Worm (Caenorhabditis elegans): ENCODE results near the gene R02E4.2.

The R02E4.2 gene

ce11 chrX:4157896-4158295 lies 50.6 kb downstream of the R02E4.2 start:
- TF ChIP-seq nhr-76 (tag; optimal IDR thresholded peaks at IDR 0.05) (no peak), lin-15B (tag; optimal IDR thresholded peaks at IDR 0.05) (no peak), eor-1 (tag; optimal IDR thresholded peaks at IDR 0.05) (no peak), aly-2 (tag; optimal IDR thresholded peaks at IDR 0.05) (no peak), mml-1 (tag; optimal IDR thresholded peaks at IDR 0.05) (no peak), nhr-77 (tag; optimal IDR thresholded peaks at IDR 0.05) (no peak), ztf-11 (tag; optimal IDR thresholded peaks at IDR 0.05) (no peak), jun-1 (tag; optimal IDR thresholded peaks at IDR 0.05) (no peak), unc-62 (GFP tag; optimal IDR thresholded peaks at IDR 0.05) (peak; percentile 26), lsy-12 (tag; optimal IDR thresholded peaks at IDR 0.05) (no peak), nhr-67 (tag; optimal IDR thresholded peaks at IDR 0.05) (no peak), nhr-43 (tag; optimal IDR thresholded peaks at IDR 0.05; ENCODE audit: poor library complexity, severe bottlenecking) (no peak), ama-1 (optimal IDR thresholded peaks at IDR 0.05) (peak; percentile 49), lin-39 (tag; optimal IDR thresholded peaks at IDR 0.05) (peak; percentile 56), ztf-4 (tag; optimal IDR thresholded peaks at IDR 0.05) (no peak), egl-5 (tag; optimal IDR thresholded peaks at IDR 0.05) (no peak), pqm-1 (tag; optimal IDR thresholded peaks at IDR 0.05) (no peak), zag-1 (tag; optimal IDR thresholded peaks at IDR 0.05) (no peak), hmg-11 (tag; optimal IDR thresholded peaks at IDR 0.05) (peak; percentile 34), nhr-25 (tag; optimal IDR thresholded peaks at IDR 0.05) (no peak), sea-2 (GFP tag; optimal IDR thresholded peaks at IDR 0.05) (no peak), skn-1 (tag; optimal IDR thresholded peaks at IDR 0.05) (no peak), elt-2 (tag; optimal IDR thresholded peaks at IDR 0.05) (no peak), nfya-1 (tag; optimal IDR thresholded peaks at IDR 0.05; ENCODE audit: insufficient read depth) (peak; percentile 35), nhr-11 (tag; optimal IDR thresholded peaks at IDR 0.05) (no peak), fkh-2 (tag; optimal IDR thresholded peaks at IDR 0.05) (no peak), ceh-28 (tag; optimal IDR thresholded peaks at IDR 0.05) (no peak), daf-12 (tag; optimal IDR thresholded peaks at IDR 0.05) (no peak), ceh-16 (tag; optimal IDR thresholded peaks at IDR 0.05) (no peak), nhr-23 (tag; optimal IDR thresholded peaks at IDR 0.05) (peak; percentile 25), pha-4 (tag; optimal IDR thresholded peaks at IDR 0.05) (no peak), ceh-82 (tag; optimal IDR thresholded peaks at IDR 0.05) (no peak), nhr-237 (tag; optimal IDR thresholded peaks at IDR 0.05) (no peak), mdl-1 (tag; optimal IDR thresholded peaks at IDR 0.05) (no peak), snpc-4 (tag; optimal IDR thresholded peaks at IDR 0.05) (no peak), elt-1 (tag; optimal IDR thresholded peaks at IDR 0.05) (no peak), nhr-12 (tag; optimal IDR thresholded peaks at IDR 0.05) (no peak), egl-27 (tag; optimal IDR thresholded peaks at IDR 0.05) (no peak), tbx-2 (tag; optimal IDR thresholded peaks at IDR 0.05) (no peak), nhr-28 (tag; optimal IDR thresholded peaks at IDR 0.05) (no peak), fos-1 (tag; optimal IDR thresholded peaks at IDR 0.05) (no peak), fkh-10 (GFP tag; optimal IDR thresholded peaks at IDR 0.05) (no peak), ceh-9 (tag; optimal IDR thresholded peaks at IDR 0.05) (no peak), ZK546.5 (tag; optimal IDR thresholded peaks at IDR 0.05) (no peak), unc-39 (tag; optimal IDR thresholded peaks at IDR 0.05) (no peak), R02D3.7 (tag; optimal IDR thresholded peaks at IDR 0.05) (no peak)

DNA sequence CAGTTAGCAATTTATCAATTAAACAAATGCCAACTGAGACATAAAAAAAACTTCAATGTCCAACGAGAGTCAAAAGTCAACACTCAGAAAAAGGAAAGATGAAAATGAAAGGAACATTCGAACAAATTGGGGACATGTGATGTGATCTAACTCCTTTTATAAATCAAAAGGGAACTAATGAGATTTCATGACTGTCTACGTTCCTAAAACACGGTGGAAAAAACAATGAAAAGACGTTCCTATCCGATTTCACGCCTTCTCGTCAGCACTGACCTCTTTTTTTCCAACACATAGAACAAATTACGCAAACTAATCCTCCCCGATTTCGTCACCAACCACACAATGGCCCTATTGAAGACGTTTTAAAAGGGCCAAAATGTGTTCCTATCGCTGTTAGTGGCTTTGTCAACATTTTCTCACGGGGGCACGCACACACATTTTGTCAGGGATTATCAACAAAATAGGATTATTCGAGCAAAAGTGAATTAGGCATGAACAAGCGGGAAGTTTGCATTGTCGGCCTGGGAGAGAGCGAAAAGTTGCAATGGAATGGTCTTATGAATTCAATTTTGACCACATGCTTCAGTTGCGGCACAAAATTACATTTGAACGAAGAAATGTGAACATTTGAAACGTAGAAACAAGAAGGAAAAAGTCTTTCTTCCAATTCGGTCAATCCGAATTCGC lies 52.1 kb downstream of the R02E4.2 start:
- TF ChIP-seq lsy-12 (tag; optimal IDR thresholded peaks at IDR 0.05) (no peak), ztf-11 (tag; optimal IDR thresholded peaks at IDR 0.05) (no peak), nhr-43 (tag; optimal IDR thresholded peaks at IDR 0.05; ENCODE audit: poor library complexity, severe bottlenecking) (no peak), nhr-23 (tag; optimal IDR thresholded peaks at IDR 0.05) (peak; percentile 78), fkh-10 (GFP tag; optimal IDR thresholded peaks at IDR 0.05) (no peak), mml-1 (tag; optimal IDR thresholded peaks at IDR 0.05) (no peak), egl-5 (tag; optimal IDR thresholded peaks at IDR 0.05) (peak; percentile 38), hmg-11 (tag; optimal IDR thresholded peaks at IDR 0.05) (peak; percentile 0)

Measured in whole organism, L3 larva.